Fruit fly (Drosophila melanogaster) whole organism, embryonic: ENCODE results near the gene CG32278.

ENCODE experiments used
- CG10147 ChIP-seq: fragments of 200-800 bp; sonication (Bioruptor generic); optimal IDR thresholded peaks from 2 replicates; lab custom pipeline; 2019; ENCODE audit warnings: missing biosample characterization, mild to moderate bottlenecking, missing genetic modification characterization, moderate library complexity
- CG10209 ChIP-seq: fragments of 200-800 bp; sonication (Bioruptor generic); optimal IDR thresholded peaks from 3 replicates; lab custom pipeline; 2017; ENCODE audit warnings: missing biosample characterization, mild to moderate bottlenecking, missing genetic modification characterization, missing genetic modification reagents
- CG10979 ChIP-seq: fragments of 200-800 bp; sonication (Bioruptor generic); optimal IDR thresholded peaks from 2 replicates; lab custom pipeline; 2018; ENCODE audit warnings: missing biosample characterization, mild to moderate bottlenecking, missing genetic modification characterization, moderate library complexity
- CG11695 ChIP-seq: fragments of 200-800 bp; sonication (Bioruptor generic); IDR thresholded peaks from 3 replicates; pipeline ENCODE4 v1.3.6; 2022; ENCODE audit warnings: missing biosample characterization, missing genetic modification characterization
- CG12299 ChIP-seq: fragments of 200-800 bp; sonication (Bioruptor generic); optimal IDR thresholded peaks from 2 replicates; lab custom pipeline; 2018; ENCODE audit warnings: missing biosample characterization, mild to moderate bottlenecking, missing genetic modification characterization
- CG14441 ChIP-seq: fragments of 200-800 bp; sonication (Bioruptor generic); IDR thresholded peaks from 2 replicates; pipeline ENCODE4 v1.3.6; 2022; ENCODE audit warnings: missing biosample characterization, missing genetic modification characterization
- CG15601 ChIP-seq: fragments of 200-800 bp; sonication (Bioruptor generic); optimal IDR thresholded peaks from 3 replicates; lab custom pipeline; 2019; ENCODE audit warnings: missing biosample characterization, mild to moderate bottlenecking, missing genetic modification characterization, moderate library complexity
- CG16815 ChIP-seq: fragments of 200-800 bp; sonication (Bioruptor generic); optimal IDR thresholded peaks from 3 replicates; lab custom pipeline; 2017; ENCODE audit warnings: missing biosample characterization, mild to moderate bottlenecking, missing genetic modification characterization
- CG1832 ChIP-seq: fragments of 200-800 bp; sonication (Bioruptor generic); optimal IDR thresholded peaks from 2 replicates; lab custom pipeline; 2017; ENCODE audit warnings: missing biosample characterization, mild to moderate bottlenecking, missing genetic modification characterization, inconsistent platforms
- CG18476 ChIP-seq: fragments of 200-800 bp; sonication (Bioruptor generic); optimal IDR thresholded peaks from 2 replicates; lab custom pipeline; 2016; ENCODE audit warnings: missing biosample characterization, mild to moderate bottlenecking, missing genetic modification characterization
- CG30020 ChIP-seq: fragments of 200-800 bp; optimal IDR thresholded peaks from 2 replicates; lab custom pipeline; 2019; ENCODE audit warnings: missing biosample characterization, mild to moderate bottlenecking, missing genetic modification characterization, moderate library complexity
- CG32767 ChIP-seq: fragments of 200-800 bp; sonication (Bioruptor generic); IDR thresholded peaks from 2 replicates; pipeline ENCODE4 v1.3.6; 2022; ENCODE audit warnings: missing biosample characterization, missing genetic modification characterization
- CG3281 ChIP-seq: fragments of 200-800 bp; sonication (Bioruptor generic); optimal IDR thresholded peaks from 3 replicates; lab custom pipeline; 2017; ENCODE audit warnings: missing biosample characterization, mild to moderate bottlenecking, missing genetic modification characterization
- CG3847 ChIP-seq: fragments of 200-800 bp; sonication (Bioruptor generic); IDR thresholded peaks from 2 replicates; pipeline ENCODE4 v1.3.6; 2022; ENCODE audit warnings: missing biosample characterization, missing genetic modification characterization
- CG42726 ChIP-seq: fragments of 200-800 bp; sonication (Bioruptor generic); IDR thresholded peaks from 2 replicates; pipeline ENCODE4 v1.3.6; 2022; ENCODE audit warnings: missing biosample characterization, missing genetic modification characterization; ENCODE audit not compliant: partially characterized antibody
- CG4854 ChIP-seq: fragments of 200-800 bp; sonication (Bioruptor generic); optimal IDR thresholded peaks from 2 replicates; lab custom pipeline; 2016; ENCODE audit warnings: missing biosample characterization, missing genetic modification characterization, inconsistent platforms
- CG5180 ChIP-seq: fragments of 200-800 bp; sonication (Bioruptor generic); optimal IDR thresholded peaks from 3 replicates; lab custom pipeline; 2017; ENCODE audit warnings: missing biosample characterization, missing genetic modification characterization, mild to moderate bottlenecking, moderate library complexity, missing genetic modification reagents
- CG9437 ChIP-seq: fragments of 200-800 bp; sonication (Bioruptor generic); optimal IDR thresholded peaks from 2 replicates; lab custom pipeline; 2018; ENCODE audit warnings: missing biosample characterization, mild to moderate bottlenecking, missing genetic modification characterization
- Deaf1 ChIP-seq: fragments of 200-800 bp; optimal IDR thresholded peaks from 3 replicates; lab custom pipeline; 2019; ENCODE audit warnings: missing biosample characterization, mild to moderate bottlenecking, missing genetic modification characterization, moderate library complexity
- Dp ChIP-seq: fragments of 200-800 bp; sonication (Bioruptor generic); optimal IDR thresholded peaks from 2 replicates; lab custom pipeline; 2018; ENCODE audit warnings: missing biosample characterization, mild to moderate bottlenecking, missing genetic modification characterization, moderate library complexity
- Drgx ChIP-seq: fragments of 200-800 bp; sonication (Bioruptor generic); IDR thresholded peaks from 2 replicates; pipeline ENCODE4 v1.3.6; 2022; ENCODE audit warnings: missing biosample characterization, missing genetic modification characterization
- Lpt ChIP-seq: fragments of >200 bp; optimal IDR thresholded peaks from 2 replicates; lab custom pipeline; 2018; ENCODE audit warnings: missing biosample characterization, missing genetic modification characterization
- Max ChIP-seq: fragments of 200-800 bp; sonication (Bioruptor generic); optimal IDR thresholded peaks from 2 replicates; lab custom pipeline; 2016; ENCODE audit warnings: missing biosample characterization, mild to moderate bottlenecking, missing genetic modification characterization
- NK7.1 ChIP-seq: fragments of 200-800 bp; sonication (Bioruptor generic); optimal IDR thresholded peaks from 3 replicates; lab custom pipeline; 2016; ENCODE audit warnings: missing biosample characterization, missing genetic modification characterization
- PHDP ChIP-seq: fragments of 200-800 bp; sonication (Bioruptor generic); optimal IDR thresholded peaks from 3 replicates; lab custom pipeline; 2018; ENCODE audit warnings: missing biosample characterization, mild to moderate bottlenecking, missing genetic modification characterization, moderate library complexity
- Pdp1 ChIP-seq, 2 experiments: fragments of 200-800 bp; sonication (Bioruptor generic); optimal IDR thresholded peaks; 3 replicates each; lab custom pipeline; 2016; ENCODE audit warnings: missing biosample characterization in 2 of 2, missing genetic modification characterization in 2 of 2, mild to moderate bottlenecking in 1 of 2, moderate library complexity in 1 of 2
- Sin3A ChIP-seq: fragments of >200 bp; optimal IDR thresholded peaks from 2 replicates; lab custom pipeline; 2018
- Taf1 ChIP-seq: fragments of 200-800 bp; sonication (Bioruptor generic); IDR thresholded peaks from 2 replicates; pipeline ENCODE4 v1.3.6; 2022; ENCODE audit warnings: missing biosample characterization, missing genetic modification characterization
- aop ChIP-seq: fragments of 200-800 bp; sonication (Bioruptor generic); IDR thresholded peaks from 2 replicates; pipeline ENCODE4 v1.3.6; 2022; ENCODE audit warnings: missing biosample characterization, missing genetic modification characterization
- ap ChIP-seq: fragments of 200-800 bp; sonication (Bioruptor generic); IDR thresholded peaks from 2 replicates; pipeline ENCODE4 v1.3.6; 2022; ENCODE audit warnings: missing biosample characterization, missing genetic modification characterization
- cas ChIP-seq: fragments of 200-800 bp; sonication (Bioruptor generic); IDR thresholded peaks from 2 replicates; pipeline ENCODE4 v1.3.6; 2022; ENCODE audit warnings: missing biosample characterization, missing genetic modification characterization
- en ChIP-seq: fragments of 200-800 bp; sonication (Bioruptor generic); optimal IDR thresholded peaks from 2 replicates; lab custom pipeline; 2016; ENCODE audit warnings: missing biosample characterization, missing genetic modification characterization
- exex ChIP-seq: fragments of 200-800 bp; sonication (Bioruptor generic); optimal IDR thresholded peaks from 4 replicates; lab custom pipeline; 2018; ENCODE audit warnings: missing biosample characterization, mild to moderate bottlenecking, missing genetic modification characterization, moderate library complexity
- eyg ChIP-seq: fragments of 200-800 bp; sonication (Bioruptor generic); optimal IDR thresholded peaks from 3 replicates; lab custom pipeline; 2016; ENCODE audit warnings: missing biosample characterization, missing genetic modification characterization
- ken ChIP-seq: fragments of 200-800 bp; sonication (Bioruptor generic); IDR thresholded peaks from 3 replicates; pipeline ENCODE4 v1.3.6; 2022; ENCODE audit warnings: missing biosample characterization, missing genetic modification characterization
- knrl ChIP-seq: fragments of 200-800 bp; sonication (Bioruptor generic); IDR thresholded peaks from 3 replicates; pipeline ENCODE4 v1.3.6; 2022; ENCODE audit warnings: missing biosample characterization, missing genetic modification characterization; ENCODE audit not compliant: partially characterized antibody
- lov ChIP-seq, 2 experiments: fragments of 200-800 bp in 1 of 2; fragments of >200 bp in 1 of 2; sonication (Bioruptor generic) in 1 of 2; IDR thresholded peaks in 1 of 2; optimal IDR thresholded peaks in 1 of 2; 2 replicates in 1 of 2; 3 replicates in 1 of 2; pipeline versions ENCODE4 v1.3.6 to Lab custom; 2017 to 2022; ENCODE audit warnings: missing biosample characterization in 1 of 2, missing genetic modification characterization in 1 of 2
- mam ChIP-seq: fragments of 200-800 bp; sonication (Bioruptor generic); optimal IDR thresholded peaks from 3 replicates; lab custom pipeline; 2016; ENCODE audit warnings: missing biosample characterization, missing genetic modification characterization
- oc ChIP-seq: fragments of 200-800 bp; sonication (Bioruptor generic); optimal IDR thresholded peaks from 2 replicates; lab custom pipeline; 2018; ENCODE audit warnings: missing biosample characterization, mild to moderate bottlenecking, missing genetic modification characterization, moderate library complexity
- onecut ChIP-seq: fragments of 200-800 bp; sonication (Bioruptor generic); IDR thresholded peaks from 2 replicates; pipeline ENCODE4 v1.3.6; 2022; ENCODE audit warnings: missing biosample characterization, missing genetic modification characterization
- pan ChIP-seq, 4 experiments: fragments of >200 bp in 3 of 4; fragments of 200-800 bp in 1 of 4; sonication (Bioruptor generic) in 1 of 4; optimal IDR thresholded peaks in 3 of 4; IDR thresholded peaks in 1 of 4; 2 replicates each; pipeline versions ENCODE4 v1.3.6 to Lab custom; 2017 to 2022; ENCODE audit warnings: missing biosample characterization in 2 of 4, missing genetic modification characterization in 2 of 4, mixed read lengths in 1 of 4
- pb ChIP-seq: fragments of 200-800 bp; sonication (Bioruptor generic); optimal IDR thresholded peaks from 3 replicates; lab custom pipeline; 2016; ENCODE audit warnings: missing biosample characterization, missing genetic modification characterization
- pho ChIP-seq: fragments of 200-800 bp; sonication (Bioruptor generic); optimal IDR thresholded peaks from 2 replicates; lab custom pipeline; 2016; ENCODE audit warnings: missing biosample characterization, missing genetic modification characterization
- phol ChIP-seq: fragments of 200-800 bp; sonication (Bioruptor generic); optimal IDR thresholded peaks from 3 replicates; lab custom pipeline; 2018; ENCODE audit warnings: missing biosample characterization, mild to moderate bottlenecking, missing genetic modification characterization, moderate library complexity
- sens-2 ChIP-seq: fragments of 200-800 bp; sonication (Bioruptor generic); IDR thresholded peaks from 2 replicates; pipeline ENCODE4 v1.3.6; 2022; ENCODE audit warnings: missing biosample characterization, missing genetic modification characterization
- slou ChIP-seq: fragments of 200-800 bp; sonication (Bioruptor generic); optimal IDR thresholded peaks from 3 replicates; lab custom pipeline; 2016; ENCODE audit warnings: missing biosample characterization, missing genetic modification characterization
- unpg ChIP-seq: fragments of 200-800 bp; sonication (Bioruptor generic); optimal IDR thresholded peaks from 3 replicates; lab custom pipeline; 2018; ENCODE audit warnings: missing biosample characterization, mild to moderate bottlenecking, missing genetic modification characterization, moderate library complexity

CG32278 gene

DNA sequence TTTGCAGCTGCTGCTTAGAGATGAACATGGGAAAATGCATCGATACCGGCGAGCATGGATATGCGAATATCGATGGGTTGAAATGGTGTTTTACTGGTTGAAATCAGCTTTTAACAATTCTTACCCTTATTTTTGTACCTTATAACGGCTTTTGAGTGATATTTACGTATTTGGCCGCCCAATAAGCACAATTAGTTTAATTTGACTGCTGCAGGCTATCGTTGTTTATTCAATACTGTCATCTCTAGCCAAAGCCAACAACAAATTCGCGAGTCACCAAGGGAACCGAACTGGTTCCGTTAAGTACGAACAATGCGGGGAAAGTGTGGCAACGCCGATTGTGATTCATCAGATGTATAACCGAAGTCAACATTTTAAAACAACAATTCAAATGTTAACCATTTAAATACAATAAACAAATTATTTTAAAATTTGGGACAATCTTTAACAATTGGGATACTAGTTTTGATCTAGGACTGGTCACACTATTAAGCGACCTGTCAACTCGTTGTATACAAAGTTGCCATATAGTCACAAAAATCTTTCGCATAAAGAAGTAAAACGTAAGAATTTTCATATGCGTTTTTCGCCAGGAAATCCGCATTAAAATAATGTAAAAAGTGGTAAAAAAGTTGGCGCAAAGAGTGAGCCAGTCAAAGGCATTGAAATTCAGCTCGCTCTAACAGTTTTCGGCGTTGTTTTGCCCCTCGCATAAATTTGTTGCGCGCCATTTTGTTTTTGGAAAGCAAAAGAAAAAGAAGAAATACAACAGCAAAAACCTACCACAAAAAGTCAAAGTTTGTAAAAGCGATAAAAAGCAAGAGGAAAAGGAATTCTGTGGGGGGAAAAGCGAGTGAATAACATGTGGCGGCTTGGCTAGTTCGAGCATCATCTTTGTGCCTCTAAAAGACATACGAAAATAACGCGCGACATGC is 20.7 kb upstream of the CG32278 start, which contains the start of the genes Usp5 and BtbVII:
TSS of gene Usp5 (minus strand) at position 234 of the 935 bp plus-strand sequence.
TSS of gene BtbVII (plus strand) at position 522 of the 935 bp plus-strand sequence.
- peak; percentile 75 for TF ChIP-seq mam
- peak; percentile 64 for TF ChIP-seq CG14441
- TF ChIP-seq onecut (GFP tag; lab: Robert Waterston, UW) = 0 out of 2 replicates have a peak, but pooled peaks have one; percentile 19
- TF ChIP-seq oc (tag; lab: Kevin White, UChicago) = no peak
- no peak for TF ChIP-seq sens-2
- peak; percentile 9 for TF ChIP-seq CG18476 (GFP tag; lab: Kevin White, UChicago)
- peak; percentile 93 for TF ChIP-seq CG9437 (GFP tag; lab: Kevin White, UChicago)
- peak; percentile 50 for TF ChIP-seq CG30020 (tag; lab: Kevin White, UChicago)
- peak; percentile 51 for TF ChIP-seq unpg (GFP tag; lab: Kevin White, UChicago)
- peak; percentile 57 for TF ChIP-seq pho (GFP tag; lab: Kevin White, UChicago)
- no peak for TF ChIP-seq en
- no peak for TF ChIP-seq lov (optimal IDR thresholded peaks at IDR 0.05; lab: Kevin White, UChicago)
- no peak for TF ChIP-seq lov (GFP tag; IDR thresholded peaks at IDR 0.05; lab: Robert Waterston, UW)
- peak; percentile 61 to 69 for TF ChIP-seq Pdp1 (GFP tag; optimal IDR thresholded peaks at IDR 0.05; lab: Kevin White, UChicago)
- peak; percentile 43 for TF ChIP-seq Max
- TF ChIP-seq CG10147 (GFP tag; lab: Kevin White, UChicago) = peak; percentile 50
- TF ChIP-seq CG12299 (tag; lab: Kevin White, UChicago) = peak; percentile 4
- TF ChIP-seq ken (GFP tag; lab: Robert Waterston, UW) = no peak
- no peak for TF ChIP-seq aop (GFP tag; lab: Robert Waterston, UW)
- TF ChIP-seq ap (GFP tag; lab: Robert Waterston, UW) = no peak
- TF ChIP-seq CG42726 = peak; percentile 49; the same call in 1 of the 2 replicates
- TF ChIP-seq CG4854 (GFP tag; lab: Kevin White, UChicago) = peak; percentile 1
- TF ChIP-seq CG1832 (GFP tag; lab: Kevin White, UChicago) = no peak
- TF ChIP-seq eyg (GFP tag; lab: Kevin White, UChicago) = peak; percentile 22
- peak; percentile 64 for TF ChIP-seq PHDP (tag; lab: Kevin White, UChicago)
- TF ChIP-seq CG3847 = peak; percentile 68
- TF ChIP-seq CG5180 = peak; percentile 24
- peak; percentile 16 for TF ChIP-seq exex (tag; lab: Kevin White, UChicago)
- TF ChIP-seq slou = no peak
- peak; percentile 44 for TF ChIP-seq CG3281
- TF ChIP-seq Dp (GFP tag; lab: Kevin White, UChicago) = peak; percentile 44
- no peak for TF ChIP-seq Deaf1 (tag; lab: Kevin White, UChicago)
- TF ChIP-seq pan (optimal IDR thresholded peaks at IDR 0.05; lab: Kevin White, UChicago) = no peak
- TF ChIP-seq pan (GFP tag; optimal IDR thresholded peaks at IDR 0.05 in 1 of 2, IDR thresholded peaks at IDR 0.05 in 1 of 2) = peak in 1 of 2 experiments; percentile 50
- TF ChIP-seq CG10209 (GFP tag; lab: Kevin White, UChicago) = peak; percentile 56
- TF ChIP-seq Taf1 = peak; percentile 48
- TF ChIP-seq phol = peak; percentile 98
- TF ChIP-seq Lpt (GFP tag; lab: Kevin White, UChicago) = no peak
- no peak; the same call in 2 of the 3 replicates for TF ChIP-seq CG11695 (GFP tag; lab: Robert Waterston, UW)
- TF ChIP-seq knrl (GFP tag; lab: Robert Waterston, UW) = peak; percentile 96
- TF ChIP-seq Sin3A = peak; percentile 90
- no peak for TF ChIP-seq cas (GFP tag; lab: Robert Waterston, UW)
- TF ChIP-seq CG10979 = peak; percentile 34
- TF ChIP-seq pb (GFP tag; lab: Kevin White, UChicago) = peak; percentile 43
- TF ChIP-seq NK7.1 (GFP tag; lab: Kevin White, UChicago) = peak; percentile 32
- TF ChIP-seq CG16815 (GFP tag; lab: Kevin White, UChicago) = peak; percentile 17
- peak; percentile 50; the same call in 1 of the 2 replicates for TF ChIP-seq CG32767 (GFP tag; lab: Robert Waterston, UW)
- TF ChIP-seq CG15601 (tag; lab: Kevin White, UChicago) = peak; percentile 54
- TF ChIP-seq Drgx (GFP tag; lab: Robert Waterston, UW) = peak; percentile 62
